Worm (Caenorhabditis elegans): ENCODE results near the gene srh-44.

Gene srh-44

DNA sequence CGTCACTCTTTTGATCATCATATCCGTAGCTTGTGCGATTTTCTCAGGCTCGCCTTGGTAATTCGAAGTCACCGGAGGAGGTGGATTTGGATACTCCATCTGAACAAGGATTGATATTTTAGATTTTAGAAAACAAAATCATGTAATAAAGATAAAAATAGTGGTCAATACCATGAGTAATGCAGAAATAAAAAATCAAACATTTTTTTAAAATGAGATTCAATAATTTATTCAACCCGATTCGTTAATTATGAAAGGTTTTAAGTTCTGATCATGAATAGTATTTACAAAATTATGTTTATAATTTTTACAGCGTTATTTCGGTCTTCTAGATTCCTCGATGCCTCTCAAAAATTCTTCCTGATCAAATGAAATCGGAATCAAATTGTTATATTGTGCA, 18.8 kb downstream of the srh-44 start, which contains the start of gene mdt-8:
mdt-8 (minus strand) TSS at position 101 of the 400 bp plus-strand sequence.
- TF ChIP-seq eor-1 (tag; optimal IDR thresholded peaks at IDR 0.05) (no peak), egl-5 (tag; optimal IDR thresholded peaks at IDR 0.05) (no peak), ceh-16 (tag; optimal IDR thresholded peaks at IDR 0.05) (no peak), nhr-67 (tag; optimal IDR thresholded peaks at IDR 0.05) (no peak), jun-1 (tag; optimal IDR thresholded peaks at IDR 0.05) (no peak), ama-1 (optimal IDR thresholded peaks at IDR 0.05) (no peak), nhr-11 (tag; optimal IDR thresholded peaks at IDR 0.05) (no peak), nhr-237 (tag; optimal IDR thresholded peaks at IDR 0.05) (no peak), elt-2 (tag; optimal IDR thresholded peaks at IDR 0.05) (no peak), mdl-1 (tag; optimal IDR thresholded peaks at IDR 0.05) (no peak), hmg-11 (tag; optimal IDR thresholded peaks at IDR 0.05) (no peak), zag-1 (tag; optimal IDR thresholded peaks at IDR 0.05) (no peak)

DNA sequence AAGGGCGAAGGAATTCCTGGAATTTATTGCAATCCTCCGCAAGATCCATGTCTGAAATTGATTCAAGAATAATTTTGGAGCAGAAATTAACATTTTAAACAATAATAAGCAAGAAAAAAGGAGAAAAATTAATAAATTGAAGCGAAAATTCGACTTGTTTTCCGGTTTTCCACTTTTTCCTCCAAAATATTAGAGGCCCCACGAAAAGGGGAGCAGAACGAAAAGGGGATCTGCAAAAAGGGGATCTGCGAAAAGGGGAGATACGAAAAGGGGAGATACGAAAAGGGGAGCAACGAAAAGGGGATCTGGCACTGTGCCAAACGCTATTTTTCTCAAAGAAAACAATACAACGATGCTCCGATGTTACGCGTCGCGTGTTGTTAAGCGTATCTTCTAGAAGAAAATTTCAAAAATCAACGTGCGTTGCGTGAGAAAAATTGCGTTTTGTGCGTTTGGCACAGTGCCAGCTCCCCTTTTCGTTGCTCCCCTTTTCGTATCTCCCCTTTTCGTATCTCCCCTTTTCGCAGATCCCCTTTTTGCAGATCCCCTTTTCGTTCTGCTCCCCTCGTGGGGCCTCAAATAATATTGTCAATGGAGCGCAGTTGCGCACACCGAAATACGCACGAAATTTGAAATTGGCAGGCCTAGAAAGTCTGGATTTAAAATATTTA, 19.7 kb downstream of the srh-44 start, which contains the start of gene Y62F5A.12:
Y62F5A.12 (minus strand) TSS at position 51 of the 671 bp plus-strand sequence.
- TF ChIP-seq nhr-11 (tag; optimal IDR thresholded peaks at IDR 0.05) (peak; percentile 2), jun-1 (tag; optimal IDR thresholded peaks at IDR 0.05) (peak; percentile 77), R02D3.7 (tag; optimal IDR thresholded peaks at IDR 0.05) (peak; percentile 57), nhr-23 (tag; optimal IDR thresholded peaks at IDR 0.05) (peak; percentile 64), lin-39 (tag; optimal IDR thresholded peaks at IDR 0.05) (peak; percentile 36), snpc-4 (tag; optimal IDR thresholded peaks at IDR 0.05) (peak; percentile 76), lin-15B (tag; optimal IDR thresholded peaks at IDR 0.05) (peak; percentile 81), fkh-10 (GFP tag; optimal IDR thresholded peaks at IDR 0.05) (peak; percentile 18), elt-2 (tag; optimal IDR thresholded peaks at IDR 0.05) (peak; percentile 40), pha-4 (tag; optimal IDR thresholded peaks at IDR 0.05) (peak; percentile 67), ceh-82 (tag; optimal IDR thresholded peaks at IDR 0.05) (peak; percentile 67), nhr-25 (tag; optimal IDR thresholded peaks at IDR 0.05) (peak; percentile 46), ceh-28 (tag; optimal IDR thresholded peaks at IDR 0.05) (peak; percentile 72), lsy-12 (tag; optimal IDR thresholded peaks at IDR 0.05) (peak; percentile 81), tbx-2 (tag; optimal IDR thresholded peaks at IDR 0.05) (peak; percentile 47), hmg-11 (tag; optimal IDR thresholded peaks at IDR 0.05) (peak; percentile 18), nhr-43 (tag; optimal IDR thresholded peaks at IDR 0.05; ENCODE audit: poor library complexity, severe bottlenecking) (peak; percentile 67), nfya-1 (tag; optimal IDR thresholded peaks at IDR 0.05; ENCODE audit: insufficient read depth) (peak; percentile 54), ztf-4 (tag; optimal IDR thresholded peaks at IDR 0.05) (peak; percentile 18)

DNA sequence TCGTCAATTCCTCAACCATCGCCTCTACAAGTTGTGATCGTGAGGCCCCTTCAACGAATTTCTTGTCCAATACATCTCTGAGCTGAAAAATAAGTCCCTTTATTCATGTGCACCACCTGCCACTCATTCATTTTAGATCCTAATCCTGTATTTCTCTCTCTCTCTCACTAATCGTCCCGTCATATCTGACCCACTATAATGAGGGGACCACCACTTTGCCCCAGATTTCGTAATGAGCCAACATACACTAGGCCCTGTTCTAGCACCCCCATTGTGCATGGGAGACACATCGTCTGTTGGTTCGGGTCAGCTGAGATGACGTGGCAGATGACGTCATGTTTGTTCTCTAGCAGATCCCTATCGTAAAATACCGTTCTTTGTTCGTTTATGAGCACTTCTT, 20.6 kb downstream of the srh-44 start:
- no peak for TF ChIP-seq elt-1 (tag; optimal IDR thresholded peaks at IDR 0.05)
- no peak for TF ChIP-seq ceh-82 (tag; optimal IDR thresholded peaks at IDR 0.05)
- no peak for TF ChIP-seq jun-1 (tag; optimal IDR thresholded peaks at IDR 0.05)
- no peak for TF ChIP-seq aly-2 (tag; optimal IDR thresholded peaks at IDR 0.05)
- no peak for TF ChIP-seq tbx-2 (tag; optimal IDR thresholded peaks at IDR 0.05)
- TF ChIP-seq nhr-12 (tag; optimal IDR thresholded peaks at IDR 0.05), result no peak
- TF ChIP-seq nhr-25 (tag; optimal IDR thresholded peaks at IDR 0.05), result no peak
- TF ChIP-seq egl-27 (tag; optimal IDR thresholded peaks at IDR 0.05), result no peak
- TF ChIP-seq nhr-28 (tag; optimal IDR thresholded peaks at IDR 0.05), result no peak
- TF ChIP-seq pqm-1 (tag; optimal IDR thresholded peaks at IDR 0.05), result no peak
- no peak for TF ChIP-seq lin-15B (tag; optimal IDR thresholded peaks at IDR 0.05)

ce11 chrII:11535924-11536323, 21.0 kb downstream of the srh-44 start:
- TF ChIP-seq ceh-16 (tag; optimal IDR thresholded peaks at IDR 0.05) (no peak), nhr-43 (tag; optimal IDR thresholded peaks at IDR 0.05; ENCODE audit: poor library complexity, severe bottlenecking) (no peak), skn-1 (tag; optimal IDR thresholded peaks at IDR 0.05) (no peak), zag-1 (tag; optimal IDR thresholded peaks at IDR 0.05) (no peak), ceh-82 (tag; optimal IDR thresholded peaks at IDR 0.05) (no peak), ama-1 (optimal IDR thresholded peaks at IDR 0.05) (no peak), hmg-11 (tag; optimal IDR thresholded peaks at IDR 0.05) (no peak), ztf-11 (tag; optimal IDR thresholded peaks at IDR 0.05) (no peak), unc-62 (GFP tag; optimal IDR thresholded peaks at IDR 0.05) (no peak), nfya-1 (tag; optimal IDR thresholded peaks at IDR 0.05; ENCODE audit: insufficient read depth) (no peak), egl-27 (tag; optimal IDR thresholded peaks at IDR 0.05) (no peak), eor-1 (tag; optimal IDR thresholded peaks at IDR 0.05) (no peak), nhr-12 (tag; optimal IDR thresholded peaks at IDR 0.05) (no peak), nhr-77 (tag; optimal IDR thresholded peaks at IDR 0.05) (no peak), jun-1 (tag; optimal IDR thresholded peaks at IDR 0.05) (no peak), unc-39 (tag; optimal IDR thresholded peaks at IDR 0.05) (no peak)

Measured in whole organism, L3 larva.